Worm (Caenorhabditis elegans): ENCODE data around the gene nspc-10.

The nspc-10 gene

ce11 chrX:12326424-12326823 lies 17.0 kb upstream of the nspc-10 start, which contains the start of gene srd-41:
TSS of gene srd-41 (plus strand) at chrX:12326724.
- no peak for TF ChIP-seq xbp-1 (tag; optimal IDR thresholded peaks at IDR 0.05)
- TF ChIP-seq egl-27 (tag; optimal IDR thresholded peaks at IDR 0.05) = no peak
- no peak for TF ChIP-seq sup-37 (GFP tag; optimal IDR thresholded peaks at IDR 0.05)
- no peak for TF ChIP-seq lsy-2 (tag; optimal IDR thresholded peaks at IDR 0.05)
- no peak for TF ChIP-seq nhr-84 (tag; optimal IDR thresholded peaks at IDR 0.05)
- no peak for TF ChIP-seq C04F5.9 (tag; optimal IDR thresholded peaks at IDR 0.05)
- no peak for TF ChIP-seq irx-1 (tag; optimal IDR thresholded peaks at IDR 0.05)
- TF ChIP-seq nhr-77 (tag; optimal IDR thresholded peaks at IDR 0.05) = no peak
- no peak for TF ChIP-seq nhr-19 (GFP tag; conservative IDR thresholded peaks at IDR 0.05)
- no peak for TF ChIP-seq mep-1 (tag; optimal IDR thresholded peaks at IDR 0.05)
- TF ChIP-seq unc-62 (GFP tag; optimal IDR thresholded peaks at IDR 0.05) = no peak
- TF ChIP-seq skn-1 (tag; optimal IDR thresholded peaks at IDR 0.05) = no peak
- TF ChIP-seq unc-98 (GFP tag; IDR thresholded peaks at IDR 0.05) = no peak
- TF ChIP-seq zag-1 (tag; optimal IDR thresholded peaks at IDR 0.05) = no peak
- TF ChIP-seq ztf-11 (tag; optimal IDR thresholded peaks at IDR 0.05) = no peak
- TF ChIP-seq zip-4 (GFP tag; optimal IDR thresholded peaks at IDR 0.05) = no peak
- TF ChIP-seq sox-4 (tag; optimal IDR thresholded peaks at IDR 0.05) = no peak
- no peak for TF ChIP-seq tlp-1 (tag; optimal IDR thresholded peaks at IDR 0.05)
- TF ChIP-seq alr-1 (tag; optimal IDR thresholded peaks at IDR 0.05; ENCODE audit: borderline replicate concordance) = no peak
- no peak for TF ChIP-seq mab-9 (GFP tag; IDR thresholded peaks at IDR 0.05)

ce11 chrX:12328676-12329075 lies 14.7 kb upstream of the nspc-10 start, which contains the start of gene srd-45:
TSS of gene srd-45 (plus strand) at chrX:12328976.
- no peak for TF ChIP-seq ceh-63 (GFP tag; optimal IDR thresholded peaks at IDR 0.05)
- TF ChIP-seq lin-39 (tag; optimal IDR thresholded peaks at IDR 0.05) = no peak
- TF ChIP-seq F16B12.6 (tag; optimal IDR thresholded peaks at IDR 0.05) = no peak
- no peak for TF ChIP-seq ceh-8 (GFP tag; optimal IDR thresholded peaks at IDR 0.05)
- TF ChIP-seq sox-4 (tag; optimal IDR thresholded peaks at IDR 0.05) = no peak
- no peak for TF ChIP-seq lin-15B (tag; optimal IDR thresholded peaks at IDR 0.05)
- TF ChIP-seq snu-23 (GFP tag; optimal IDR thresholded peaks at IDR 0.05) = no peak
- TF ChIP-seq egl-13 (tag; optimal IDR thresholded peaks at IDR 0.05) = no peak
- TF ChIP-seq xbp-1 (tag; optimal IDR thresholded peaks at IDR 0.05) = no peak
- TF ChIP-seq efl-3 (GFP tag; optimal IDR thresholded peaks at IDR 0.05) = no peak

DNA sequence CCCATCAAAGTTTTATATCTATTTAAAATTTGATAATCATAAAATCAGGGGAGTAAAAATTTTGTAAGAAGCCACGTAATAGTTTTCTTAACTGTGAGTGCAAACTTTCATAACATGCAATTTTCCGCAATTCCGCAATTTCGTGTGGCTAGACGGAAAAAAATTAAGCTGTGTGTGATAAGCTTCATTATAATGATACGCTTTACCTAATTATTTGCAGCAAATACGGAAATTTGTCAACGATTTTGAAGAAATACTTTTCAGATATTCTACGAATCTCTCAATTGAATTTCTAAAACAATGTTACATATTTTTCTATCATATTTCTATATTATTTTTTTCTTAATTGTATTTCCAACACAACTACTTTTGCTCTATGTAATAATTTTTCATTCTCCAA lies 11.6 kb upstream of the nspc-10 start, which contains the start of gene srd-46:
TSS of gene srd-46 (plus strand) at position 301 of the 400 bp plus-strand sequence.
- TF ChIP-seq ceh-63 (GFP tag; optimal IDR thresholded peaks at IDR 0.05) = no peak
- peak; percentile 18 for TF ChIP-seq nhr-71 (tag; optimal IDR thresholded peaks at IDR 0.05)

ce11 chrX:12333479-12333878 lies 9.9 kb upstream of the nspc-10 start, which contains the start of gene srd-47:
TSS of gene srd-47 (plus strand) at chrX:12333642.
- no peak for TF ChIP-seq fkh-10 (GFP tag; optimal IDR thresholded peaks at IDR 0.05)
- TF ChIP-seq efl-1 (optimal IDR thresholded peaks at IDR 0.05) = no peak
- peak in 1 of 2 experiments; percentile 70 for TF ChIP-seq efl-1 (GFP tag; optimal IDR thresholded peaks at IDR 0.05 in 1 of 2)

DNA sequence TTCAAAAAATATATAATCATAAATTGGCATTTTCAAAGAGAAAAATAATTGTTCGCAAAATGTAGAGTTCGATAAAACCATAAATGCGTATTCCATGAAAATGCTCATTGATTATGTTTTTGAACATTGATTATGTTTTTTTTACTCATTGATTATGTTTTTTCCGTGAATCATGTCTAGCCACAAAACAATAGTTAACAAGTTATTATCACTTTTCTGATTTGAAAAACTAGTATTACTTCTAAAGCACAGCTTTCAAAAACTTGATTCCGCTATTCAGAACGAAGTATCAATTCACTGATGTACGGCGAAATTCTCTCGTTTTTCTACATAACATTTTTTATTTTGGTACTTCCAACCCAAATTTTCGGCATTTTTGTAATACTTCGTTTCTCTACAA lies 7.6 kb upstream of the nspc-10 start, which contains the start of gene srd-48:
TSS of gene srd-48 (plus strand) at position 301 of the 400 bp plus-strand sequence.
- TF ChIP-seq isw-1 (GFP tag; IDR thresholded peaks at IDR 0.05) (no peak), nhr-20 (tag; optimal IDR thresholded peaks at IDR 0.05) (no peak), ztf-4 (tag; optimal IDR thresholded peaks at IDR 0.05) (no peak), fkh-10 (GFP tag; optimal IDR thresholded peaks at IDR 0.05) (no peak), C16A3.4 (tag; optimal IDR thresholded peaks at IDR 0.05) (no peak), elt-3 (tag; optimal IDR thresholded peaks at IDR 0.05) (no peak), skn-1 (tag; optimal IDR thresholded peaks at IDR 0.05) (no peak), pag-3 (tag; optimal IDR thresholded peaks at IDR 0.05; ENCODE audit: borderline replicate concordance, insufficient read depth) (no peak), nhr-84 (tag; optimal IDR thresholded peaks at IDR 0.05) (no peak), alr-1 (tag; optimal IDR thresholded peaks at IDR 0.05; ENCODE audit: borderline replicate concordance) (no peak)

Data from whole organism, L1 larva.